Worm (Caenorhabditis elegans): ENCODE measurements around the gene R74.7.

R74.7 gene

DNA sequence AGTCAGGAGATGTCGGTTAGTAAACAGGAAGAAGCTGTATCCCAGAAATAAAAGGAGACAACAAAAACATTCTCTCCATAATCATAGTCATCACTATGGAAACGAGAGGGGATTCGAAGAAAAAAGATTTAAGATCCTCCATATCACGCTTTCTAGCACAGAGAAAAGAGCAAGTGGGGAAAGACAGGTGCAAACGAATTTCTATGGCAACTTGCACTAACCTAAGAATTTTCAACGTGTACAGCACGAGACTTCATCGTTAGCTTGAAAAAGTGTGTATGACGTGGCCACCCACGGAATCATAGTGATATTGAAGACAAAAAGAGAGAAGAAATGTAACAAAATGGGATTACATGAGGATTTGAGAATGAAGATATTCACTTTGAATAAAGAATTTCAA lies 16.6 kb downstream of the R74.7 start:
- TF ChIP-seq W03F9.2 (tag; optimal IDR thresholded peaks at IDR 0.05) (no peak), dao-5 (tag; optimal IDR thresholded peaks at IDR 0.05) (no peak), him-1 (tag; optimal IDR thresholded peaks at IDR 0.05) (no peak)

DNA sequence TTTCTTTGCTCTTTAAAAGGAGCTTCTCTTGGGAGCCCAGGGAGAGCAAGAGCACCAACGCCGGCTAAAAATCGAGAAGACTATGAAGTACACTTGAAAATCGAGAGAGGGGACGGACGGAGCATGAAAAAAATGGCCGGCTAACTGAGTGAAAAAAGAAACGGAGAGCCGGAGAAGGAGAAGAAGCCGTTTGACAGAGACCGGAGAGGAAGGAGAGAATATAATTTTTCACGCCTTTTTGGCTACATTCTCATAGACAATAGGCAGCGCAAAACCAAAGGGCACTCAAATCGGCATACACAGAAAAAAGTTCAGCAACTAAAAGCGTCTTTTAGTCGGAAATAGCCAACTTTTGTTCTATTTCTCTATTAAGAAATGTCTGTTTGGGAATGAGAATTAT lies 17.3 kb downstream of the R74.7 start:
- TF ChIP-seq dao-5 (tag; optimal IDR thresholded peaks at IDR 0.05) (no peak), him-1 (tag; optimal IDR thresholded peaks at IDR 0.05) (no peak), W03F9.2 (tag; optimal IDR thresholded peaks at IDR 0.05) (no peak)

DNA sequence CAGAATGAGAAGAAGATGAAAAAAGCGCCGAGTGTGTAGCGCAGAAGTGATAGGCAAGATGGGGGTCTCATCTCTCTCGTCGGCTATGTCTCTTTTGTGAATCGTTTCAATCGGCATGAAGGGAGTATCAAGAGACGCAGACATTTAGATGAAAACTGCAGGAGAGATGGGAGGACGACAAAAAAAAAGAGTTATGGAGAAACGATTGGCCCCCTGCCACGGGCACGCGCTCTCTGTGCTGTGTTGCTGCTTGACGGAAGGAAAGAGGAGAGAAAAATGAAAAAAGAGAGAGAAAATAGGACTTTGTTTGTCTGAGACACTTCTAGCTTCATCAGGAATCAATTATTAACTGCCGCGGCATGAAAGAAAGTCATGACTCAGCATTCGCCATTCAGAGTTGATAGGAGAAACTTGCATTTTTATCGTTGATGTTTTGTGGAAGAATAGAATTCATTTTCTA lies 19.5 kb downstream of the R74.7 start:
- TF ChIP-seq W03F9.2 (tag; optimal IDR thresholded peaks at IDR 0.05) = peak; percentile 41
- peak; percentile 71 for TF ChIP-seq him-1 (tag; optimal IDR thresholded peaks at IDR 0.05)
- no peak for TF ChIP-seq dao-5 (tag; optimal IDR thresholded peaks at IDR 0.05)

- no peak for TF ChIP-seq dao-5 (tag; optimal IDR thresholded peaks at IDR 0.05)
- TF ChIP-seq W03F9.2 (tag; optimal IDR thresholded peaks at IDR 0.05) = no peak
- TF ChIP-seq him-1 (tag; optimal IDR thresholded peaks at IDR 0.05) = no peak
Measured at ce11 chrIII:4224722-4225121, 20.5 kb downstream of the R74.7 start.

- TF ChIP-seq him-1 (tag; optimal IDR thresholded peaks at IDR 0.05) = no peak
- TF ChIP-seq W03F9.2 (tag; optimal IDR thresholded peaks at IDR 0.05) = no peak
- TF ChIP-seq dao-5 (tag; optimal IDR thresholded peaks at IDR 0.05) = no peak
Measured at ce11 chrIII:4227363-4227762, 23.1 kb downstream of the R74.7 start.

DNA sequence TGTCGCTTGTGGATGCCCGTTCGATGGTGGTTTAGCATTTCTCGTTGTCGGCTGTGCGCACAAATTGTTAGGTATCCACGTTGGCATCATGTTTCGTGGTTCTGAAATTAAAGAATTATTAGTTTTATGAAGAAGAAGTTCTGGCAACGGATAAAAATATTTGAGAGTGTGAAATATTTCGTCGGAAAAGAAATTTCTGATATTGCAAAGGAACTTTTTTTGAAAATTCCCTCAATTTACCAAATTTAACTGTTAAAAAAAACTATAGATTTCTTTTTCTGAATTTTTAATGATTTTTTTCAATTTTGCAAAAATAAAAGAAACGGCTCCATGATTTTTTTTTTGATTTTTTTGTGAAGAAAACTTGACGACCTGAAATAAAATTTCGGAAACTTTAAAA lies 23.8 kb downstream of the R74.7 start, which contains the start of gene mpk-1:
TSS of gene mpk-1 (minus strand) at position 101 of the 400 bp plus-strand sequence.
- TF ChIP-seq him-1 (tag; optimal IDR thresholded peaks at IDR 0.05) (no peak), dao-5 (tag; optimal IDR thresholded peaks at IDR 0.05) (no peak), W03F9.2 (tag; optimal IDR thresholded peaks at IDR 0.05) (no peak)

DNA sequence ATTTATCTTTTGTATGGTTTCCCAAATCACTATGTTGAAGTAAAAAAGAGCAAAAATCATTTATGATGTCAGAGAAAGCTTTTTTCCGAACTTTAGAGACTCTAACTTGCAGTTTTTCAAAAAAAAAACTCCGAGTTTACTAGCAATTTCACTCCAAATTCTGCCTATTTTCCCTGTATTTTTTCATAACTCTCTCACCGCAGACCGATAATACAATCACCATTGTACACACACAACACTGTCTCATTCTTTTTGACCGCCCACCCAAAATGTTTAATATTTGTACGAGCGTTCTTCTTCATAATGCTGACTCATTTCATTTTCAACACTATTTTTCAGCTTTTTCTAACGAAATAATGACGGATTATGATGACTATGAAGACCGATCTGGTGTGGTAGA lies 24.6 kb downstream of the R74.7 start, which contains the start of gene F43C1.5:
TSS of gene F43C1.5 (plus strand) at position 301 of the 400 bp plus-strand sequence.
- TF ChIP-seq dao-5 (tag; optimal IDR thresholded peaks at IDR 0.05) = no peak
- no peak for TF ChIP-seq him-1 (tag; optimal IDR thresholded peaks at IDR 0.05)
- no peak for TF ChIP-seq W03F9.2 (tag; optimal IDR thresholded peaks at IDR 0.05)

DNA sequence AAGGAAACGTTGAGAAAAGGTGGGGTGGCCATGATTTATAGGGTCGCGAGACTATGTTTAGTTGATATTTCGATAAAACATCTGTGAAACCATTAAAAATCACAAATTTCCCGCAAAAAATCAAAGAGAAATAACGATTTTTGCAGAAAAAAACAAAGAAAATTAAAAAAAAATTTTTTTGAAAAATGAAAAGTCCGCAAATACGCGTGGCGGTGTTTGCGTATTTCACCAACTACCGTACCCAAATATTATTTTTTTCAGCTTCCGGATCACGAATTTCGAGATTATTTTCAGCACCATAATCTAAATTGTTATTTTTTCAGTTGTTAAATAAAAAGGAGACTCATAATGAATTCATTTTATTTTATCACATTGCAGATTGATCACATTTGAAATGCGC lies 25.9 kb downstream of the R74.7 start:
- no peak for TF ChIP-seq W03F9.2 (tag; optimal IDR thresholded peaks at IDR 0.05)
- TF ChIP-seq him-1 (tag; optimal IDR thresholded peaks at IDR 0.05) = no peak
- TF ChIP-seq dao-5 (tag; optimal IDR thresholded peaks at IDR 0.05) = no peak

DNA sequence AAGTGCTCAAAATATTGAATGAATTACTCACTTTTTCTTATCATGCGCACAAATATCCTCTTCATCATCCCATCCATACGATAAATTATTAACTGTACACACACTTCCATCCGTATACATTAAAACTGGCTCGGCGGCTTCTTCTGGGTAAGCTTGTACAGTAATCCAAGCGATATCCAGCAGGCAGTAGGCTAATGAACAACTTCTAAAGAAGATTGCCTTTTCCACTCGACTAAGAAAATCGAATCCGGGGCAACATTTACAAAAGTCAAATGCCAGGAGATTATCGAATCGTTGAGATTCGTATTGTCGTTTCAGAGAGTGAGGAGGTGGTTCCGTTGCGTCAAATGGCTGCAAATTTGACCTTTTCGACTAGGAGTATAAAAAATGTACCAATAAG lies 27.1 kb downstream of the R74.7 start:
- TF ChIP-seq him-1 (tag; optimal IDR thresholded peaks at IDR 0.05) (no peak), W03F9.2 (tag; optimal IDR thresholded peaks at IDR 0.05) (no peak)

DNA sequence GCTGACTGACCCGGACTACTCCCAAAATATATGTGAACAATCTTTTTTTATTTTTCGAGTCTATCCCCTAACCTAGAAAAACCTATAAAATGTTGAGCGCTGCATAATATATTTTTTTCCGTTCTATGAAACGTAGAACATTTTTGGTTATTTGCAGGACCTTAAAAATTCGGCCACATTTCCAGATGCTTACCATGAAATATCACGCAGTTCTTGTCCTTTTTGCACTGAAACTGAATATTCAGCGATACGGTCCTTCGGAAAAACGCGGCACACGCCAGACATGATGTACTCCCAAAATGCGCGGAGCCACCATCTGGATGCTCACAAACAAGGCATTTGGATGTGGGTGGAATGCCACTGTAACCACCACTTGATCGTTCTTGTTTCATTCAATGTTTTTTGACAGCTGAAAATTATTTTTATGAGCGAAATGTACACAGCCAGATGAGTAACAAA lies 28.6 kb downstream of the R74.7 start, which contains the start of gene nhr-20:
TSS of gene nhr-20 (minus strand) at position 409 of the 459 bp plus-strand sequence.
- no peak for TF ChIP-seq dao-5 (tag; optimal IDR thresholded peaks at IDR 0.05)
- TF ChIP-seq him-1 (tag; optimal IDR thresholded peaks at IDR 0.05) = no peak
- no peak for TF ChIP-seq W03F9.2 (tag; optimal IDR thresholded peaks at IDR 0.05)

ce11 chrIII:4234642-4235295 lies 30.5 kb downstream of the R74.7 start:
- no peak for TF ChIP-seq W03F9.2 (tag; optimal IDR thresholded peaks at IDR 0.05)
- TF ChIP-seq him-1 (tag; optimal IDR thresholded peaks at IDR 0.05) = no peak
- no peak for TF ChIP-seq dao-5 (tag; optimal IDR thresholded peaks at IDR 0.05)

ce11 chrIII:4236178-4236577 lies 31.9 kb downstream of the R74.7 start:
- TF ChIP-seq dao-5 (tag; optimal IDR thresholded peaks at IDR 0.05) (no peak), W03F9.2 (tag; optimal IDR thresholded peaks at IDR 0.05) (no peak), him-1 (tag; optimal IDR thresholded peaks at IDR 0.05) (no peak)

ce11 chrIII:4237660-4238059 lies 33.4 kb downstream of the R74.7 start:
- TF ChIP-seq him-1 (tag; optimal IDR thresholded peaks at IDR 0.05) = peak; percentile 31
- no peak for TF ChIP-seq dao-5 (tag; optimal IDR thresholded peaks at IDR 0.05)
- TF ChIP-seq W03F9.2 (tag; optimal IDR thresholded peaks at IDR 0.05) = peak; percentile 68

- no peak for TF ChIP-seq him-1 (tag; optimal IDR thresholded peaks at IDR 0.05)
- TF ChIP-seq W03F9.2 (tag; optimal IDR thresholded peaks at IDR 0.05) = no peak
- no peak for TF ChIP-seq dao-5 (tag; optimal IDR thresholded peaks at IDR 0.05)
Measured at ce11 chrIII:4240126-4240525, 35.9 kb downstream of the R74.7 start.

DNA sequence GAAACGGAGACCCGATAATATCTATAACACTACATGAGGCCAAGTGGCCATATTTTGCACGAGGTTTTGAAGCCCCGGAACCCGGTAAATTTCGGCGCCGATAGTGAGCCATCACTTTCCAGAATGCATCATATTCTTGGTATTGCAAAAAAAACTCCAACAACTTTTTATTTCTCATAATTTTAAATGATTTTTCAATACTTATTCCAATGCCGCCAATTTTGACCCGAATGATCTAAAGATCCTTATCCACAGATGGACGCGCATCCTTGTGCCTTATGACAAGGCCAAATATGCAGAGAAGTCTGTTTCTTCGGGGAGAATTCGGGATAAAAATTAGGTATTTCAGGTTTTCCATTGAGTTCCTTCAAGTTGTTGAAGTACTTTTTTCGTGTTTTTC lies 37.0 kb downstream of the R74.7 start:
- no peak for TF ChIP-seq dao-5 (tag; optimal IDR thresholded peaks at IDR 0.05)
- TF ChIP-seq W03F9.2 (tag; optimal IDR thresholded peaks at IDR 0.05) = no peak
